Worm (Caenorhabditis elegans) whole organism, early embryonic: ENCODE measurements around the gene elo-1.

ENCODE experiments used
- B0310.2 ChIP-seq: sonication (generic microtip); optimal IDR thresholded peaks from 2 replicates; lab custom pipeline; 2016; ENCODE audit warnings: mild to moderate bottlenecking, missing genetic modification characterization, missing compliant biosample characterization
- F13C5.2 ChIP-seq: sonication (generic microtip); optimal IDR thresholded peaks from 2 replicates; lab custom pipeline; 2017; ENCODE audit warnings: mild to moderate bottlenecking, missing genetic modification characterization, inconsistent platforms, missing compliant biosample characterization
- ama-1 ChIP-seq: fragments of 150-350 bp; optimal IDR thresholded peaks from 2 replicates; lab custom pipeline; 2014
- ets-7 ChIP-seq: sonication (generic microtip); optimal IDR thresholded peaks from 2 replicates; lab custom pipeline; 2016; ENCODE audit warnings: missing genotype, missing genetic modification characterization, missing compliant biosample characterization
- hmbx-1 ChIP-seq: sonication (generic microtip); optimal IDR thresholded peaks from 2 replicates; lab custom pipeline; 2016; ENCODE audit warnings: mild to moderate bottlenecking, missing genetic modification characterization, missing compliant biosample characterization
- hmg-4 ChIP-seq: fragments of 200-800 bp; sonication (Bioruptor generic); optimal IDR thresholded peaks from 2 replicates; lab custom pipeline; 2018; ENCODE audit warnings: mild to moderate bottlenecking, missing genetic modification characterization, missing compliant biosample characterization
- hnd-1 ChIP-seq: sonication (generic microtip); optimal IDR thresholded peaks from 2 replicates; lab custom pipeline; 2016; ENCODE audit warnings: missing genetic modification characterization, missing compliant biosample characterization
- pes-1 ChIP-seq: fragments of 200-800 bp; sonication (Bioruptor generic); IDR thresholded peaks from 2 replicates; pipeline ENCODE4 v1.3.6; 2022; ENCODE audit warnings: missing genetic modification reagents, missing genetic modification characterization, missing compliant biosample characterization
- scrt-1 ChIP-seq: fragments of 200-800 bp; sonication (Bioruptor generic); IDR thresholded peaks from 2 replicates; pipeline ENCODE4 v1.3.6; 2022; ENCODE audit warnings: missing genetic modification characterization, missing compliant biosample characterization
- tbx-11 ChIP-seq: fragments of 200-800 bp; sonication (Bioruptor generic); IDR thresholded peaks from 2 replicates; pipeline ENCODE4 v1.3.6; 2022; ENCODE audit warnings: missing genetic modification characterization, missing compliant biosample characterization
- tra-4 ChIP-seq: sonication (generic microtip); optimal IDR thresholded peaks from 2 replicates; lab custom pipeline; 2017; ENCODE audit warnings: missing genetic modification characterization, missing compliant biosample characterization

ce11 chrIV:9563529-9564376, 37.6 kb downstream of the elo-1 start:
- TF ChIP-seq F13C5.2 (tag; lab: Kevin White, UChicago) (no peak), ets-7 (tag; lab: Kevin White, UChicago) (no peak), tbx-11 (GFP tag; lab: Robert Waterston, UW) (no peak), pes-1 (GFP tag; lab: Robert Waterston, UW) (no peak), ama-1 (lab: Kevin White, UChicago) (no peak), scrt-1 (GFP tag; lab: Robert Waterston, UW) (no peak), tra-4 (tag; lab: Kevin White, UChicago) (no peak), hnd-1 (no peak), B0310.2 (tag; lab: Kevin White, UChicago) (no peak), hmg-4 (GFP tag; lab: Kevin White, UChicago) (no peak), hmbx-1 (tag; lab: Kevin White, UChicago) (no peak)
